Worm (Caenorhabditis elegans) whole organism, L3 larva: Measurements from ENCODE around the gene F54H12.8.

Source experiments
- R02D3.7 ChIP-seq: fragments of 150-350 bp; optimal IDR thresholded peaks from 2 replicates; lab custom pipeline; 2014; ENCODE audit warnings: missing biosample characterization, missing genetic modification characterization
- ZK546.5 ChIP-seq: sonication (generic microtip); optimal IDR thresholded peaks from 2 replicates; lab custom pipeline; 2017; ENCODE audit warnings: missing biosample characterization, missing genetic modification characterization
- ama-1 ChIP-seq: fragments of 150-350 bp; optimal IDR thresholded peaks from 2 replicates; lab custom pipeline; 2018
- ceh-16 ChIP-seq: sonication (generic microtip); optimal IDR thresholded peaks from 2 replicates; lab custom pipeline; 2017; ENCODE audit warnings: missing biosample characterization, missing genetic modification characterization
- ceh-82 ChIP-seq: fragments of 150-350 bp; optimal IDR thresholded peaks from 2 replicates; lab custom pipeline; 2014; ENCODE audit warnings: missing biosample characterization, missing genetic modification characterization
- ceh-9 ChIP-seq: sonication (generic microtip); optimal IDR thresholded peaks from 2 replicates; lab custom pipeline; 2018; ENCODE audit warnings: missing biosample characterization, missing genetic modification characterization
- daf-12 ChIP-seq: fragments of 150-350 bp; optimal IDR thresholded peaks from 2 replicates; lab custom pipeline; 2014; ENCODE audit warnings: missing biosample characterization, missing genetic modification reagents, missing genetic modification characterization
- egl-27 ChIP-seq: sonication (generic microtip); optimal IDR thresholded peaks from 4 replicates; lab custom pipeline; 2017; ENCODE audit warnings: missing biosample characterization, missing genetic modification reagents, missing genetic modification characterization
- egl-5 ChIP-seq: fragments of 150-350 bp; optimal IDR thresholded peaks from 2 replicates; lab custom pipeline; 2017; ENCODE audit warnings: missing biosample characterization, missing genetic modification reagents, missing genetic modification characterization, inconsistent platforms
- elt-1 ChIP-seq: fragments of 150-350 bp; optimal IDR thresholded peaks from 2 replicates; lab custom pipeline; 2014; ENCODE audit warnings: missing biosample characterization, missing genetic modification characterization
- elt-2 ChIP-seq: sonication (generic microtip); optimal IDR thresholded peaks from 2 replicates; lab custom pipeline; 2016; ENCODE audit warnings: missing genetic modification reagents, mild to moderate bottlenecking, missing genetic modification characterization, missing compliant biosample characterization
- elt-3 ChIP-seq, 3 experiments: fragments of 150-350 bp in 1 of 3; sonication (generic microtip) in 2 of 3; optimal IDR thresholded peaks; 2 replicates in 2 of 3; 4 replicates in 1 of 3; lab custom pipeline; 2014 to 2017; ENCODE audit warnings: missing biosample characterization in 3 of 3, missing genetic modification characterization in 3 of 3
- eor-1 ChIP-seq, 2 experiments: fragments of 150-350 bp; optimal IDR thresholded peaks; 2 replicates each; lab custom pipeline; 2014 to 2018; ENCODE audit warnings: missing biosample characterization in 2 of 2, missing genetic modification characterization in 2 of 2
- fkh-10 ChIP-seq: sonication (generic microtip); optimal IDR thresholded peaks from 2 replicates; lab custom pipeline; 2017; ENCODE audit warnings: missing biosample characterization, missing genetic modification reagents, missing genetic modification characterization
- fkh-2 ChIP-seq: fragments of 150-350 bp; optimal IDR thresholded peaks from 2 replicates; lab custom pipeline; 2014; ENCODE audit warnings: missing biosample characterization, missing genetic modification reagents, missing genetic modification characterization
- fos-1 ChIP-seq: fragments of 150-350 bp; optimal IDR thresholded peaks from 2 replicates; lab custom pipeline; 2014; ENCODE audit warnings: missing biosample characterization, missing genetic modification characterization
- hmg-11 ChIP-seq: sonication (generic microtip); optimal IDR thresholded peaks from 2 replicates; lab custom pipeline; 2016; ENCODE audit warnings: missing genetic modification characterization, missing compliant biosample characterization
- jun-1 ChIP-seq: fragments of 150-350 bp; optimal IDR thresholded peaks from 2 replicates; lab custom pipeline; 2014; ENCODE audit warnings: missing biosample characterization, missing genetic modification reagents, missing genetic modification characterization
- lin-39 ChIP-seq: fragments of 150-350 bp; optimal IDR thresholded peaks from 2 replicates; lab custom pipeline; 2018; ENCODE audit warnings: missing biosample characterization, missing genetic modification reagents, missing genetic modification characterization
- lsy-12 ChIP-seq: sonication (generic microtip); optimal IDR thresholded peaks from 2 replicates; lab custom pipeline; 2016; ENCODE audit warnings: mild to moderate bottlenecking, missing genetic modification characterization, missing compliant biosample characterization
- mdl-1 ChIP-seq: fragments of 150-350 bp; optimal IDR thresholded peaks from 2 replicates; lab custom pipeline; 2014; ENCODE audit warnings: missing biosample characterization, missing genetic modification characterization
- mml-1 ChIP-seq: fragments of 150-350 bp; sonication (generic microtip); optimal IDR thresholded peaks from 3 replicates; lab custom pipeline; 2014; ENCODE audit warnings: missing biosample characterization, missing genetic modification characterization
- nhr-11 ChIP-seq: fragments of 150-350 bp; optimal IDR thresholded peaks from 2 replicates; lab custom pipeline; 2014; ENCODE audit warnings: missing biosample characterization, missing genetic modification characterization
- nhr-12 ChIP-seq: fragments of 150-350 bp; optimal IDR thresholded peaks from 2 replicates; lab custom pipeline; 2014; ENCODE audit warnings: missing biosample characterization, missing genetic modification characterization
- nhr-23 ChIP-seq: fragments of 150-350 bp; optimal IDR thresholded peaks from 2 replicates; lab custom pipeline; 2014; ENCODE audit warnings: missing biosample characterization, missing genetic modification reagents, missing genetic modification characterization
- nhr-25 ChIP-seq: sonication (generic microtip); optimal IDR thresholded peaks from 2 replicates; lab custom pipeline; 2017; ENCODE audit warnings: missing biosample characterization, missing genetic modification characterization
- nhr-28 ChIP-seq: fragments of 150-350 bp; optimal IDR thresholded peaks from 2 replicates; lab custom pipeline; 2014; ENCODE audit warnings: missing biosample characterization, missing genetic modification characterization
- nhr-43 ChIP-seq: sonication (generic microtip); optimal IDR thresholded peaks from 2 replicates; lab custom pipeline; 2016; ENCODE audit warnings: mild to moderate bottlenecking, missing genetic modification characterization, missing compliant biosample characterization; ENCODE audit not compliant: poor library complexity, severe bottlenecking
- nhr-67 ChIP-seq: fragments of 150-350 bp; optimal IDR thresholded peaks from 2 replicates; lab custom pipeline; 2014; ENCODE audit warnings: missing biosample characterization, missing genetic modification characterization
- nhr-77 ChIP-seq: fragments of 150-350 bp; optimal IDR thresholded peaks from 2 replicates; lab custom pipeline; 2014; ENCODE audit warnings: missing biosample characterization, missing genetic modification characterization
- pha-4 ChIP-seq: fragments of 150-350 bp; optimal IDR thresholded peaks from 2 replicates; lab custom pipeline; 2014; ENCODE audit warnings: missing biosample characterization, missing genetic modification reagents, missing genetic modification characterization
- pqm-1 ChIP-seq: fragments of 150-350 bp; optimal IDR thresholded peaks from 2 replicates; lab custom pipeline; 2017; ENCODE audit warnings: missing biosample characterization, missing genetic modification characterization, inconsistent platforms
- sea-2 ChIP-seq: fragments of 150-350 bp; sonication (generic microtip); optimal IDR thresholded peaks from 4 replicates; lab custom pipeline; 2014; ENCODE audit warnings: missing biosample characterization, missing genetic modification reagents, missing genetic modification characterization
- skn-1 ChIP-seq: fragments of 150-350 bp; optimal IDR thresholded peaks from 2 replicates; lab custom pipeline; 2014; ENCODE audit warnings: missing biosample characterization, missing genetic modification characterization
- snpc-4 ChIP-seq: fragments of 150-350 bp; optimal IDR thresholded peaks from 2 replicates; lab custom pipeline; 2014; ENCODE audit warnings: missing biosample characterization, missing genetic modification characterization
- tbx-2 ChIP-seq: sonication (generic microtip); optimal IDR thresholded peaks from 2 replicates; lab custom pipeline; 2016; ENCODE audit warnings: mild to moderate bottlenecking, missing genetic modification characterization, missing compliant biosample characterization
- unc-39 ChIP-seq: sonication (generic microtip); optimal IDR thresholded peaks from 4 replicates; lab custom pipeline; 2017; ENCODE audit warnings: missing biosample characterization, missing genetic modification characterization
- unc-62 ChIP-seq: fragments of 150-350 bp; sonication (generic microtip); optimal IDR thresholded peaks from 4 replicates; lab custom pipeline; 2014; ENCODE audit warnings: missing biosample characterization, missing genetic modification reagents, missing genetic modification characterization
- zag-1 ChIP-seq: fragments of 150-350 bp; optimal IDR thresholded peaks from 2 replicates; lab custom pipeline; 2014; ENCODE audit warnings: missing biosample characterization, missing genetic modification characterization
- ztf-11 ChIP-seq: fragments of 150-350 bp; optimal IDR thresholded peaks from 2 replicates; lab custom pipeline; 2014; ENCODE audit warnings: missing biosample characterization, missing genetic modification characterization
- ztf-4 ChIP-seq: fragments of 150-350 bp; optimal IDR thresholded peaks from 2 replicates; lab custom pipeline; 2014; ENCODE audit warnings: missing biosample characterization, missing genetic modification characterization

Gene F54H12.8

DNA sequence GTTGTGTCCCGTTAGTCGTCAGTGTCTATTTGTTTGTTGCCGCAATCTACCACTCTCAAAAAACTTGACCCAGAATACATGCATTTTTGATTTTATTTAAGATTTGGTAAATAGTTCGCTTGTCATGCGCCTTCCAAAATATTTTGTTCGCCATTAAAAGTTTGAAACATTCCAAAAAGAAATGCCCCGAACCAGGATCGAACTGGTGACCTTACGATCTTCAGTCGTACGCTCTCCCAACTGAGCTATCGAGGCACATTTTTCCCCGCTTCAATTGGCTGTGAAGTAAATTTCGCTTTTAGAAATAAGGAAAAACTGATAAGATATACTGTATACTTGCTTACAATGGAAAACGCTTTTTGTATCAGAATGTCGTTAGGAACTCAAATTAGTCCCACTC, 9.3 kb upstream of the F54H12.8 start:
- TF ChIP-seq nhr-23 (tag; lab: Kevin White, UChicago) (no peak), ama-1 (lab: Kevin White, UChicago) (peak; percentile 42), zag-1 (tag; lab: Kevin White, UChicago) (no peak)

DNA sequence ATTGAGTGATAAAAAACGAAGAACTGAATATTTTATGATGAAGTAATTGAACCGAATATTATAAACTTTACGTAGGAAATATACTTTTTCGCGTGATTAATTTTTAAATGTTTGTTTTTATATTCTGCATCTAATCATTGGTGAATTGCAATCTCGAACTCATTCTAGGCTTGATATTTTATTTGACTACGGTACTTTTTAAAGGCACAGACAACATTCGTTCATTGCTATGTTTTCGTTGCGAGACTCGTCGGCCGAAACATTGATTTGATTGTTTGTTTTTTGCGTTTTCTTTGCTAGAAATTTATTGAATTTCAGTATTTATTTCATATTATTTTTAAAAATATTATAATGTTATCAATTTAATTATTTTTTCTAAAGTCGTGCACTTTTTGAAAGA, 8.8 kb upstream of the F54H12.8 start, which contains the start of gene C06G4.4:
Gene C06G4.4, minus strand, starts transcription at position 36 of the 400 bp plus-strand sequence.
- TF ChIP-seq snpc-4 (tag; lab: Kevin White, UChicago) (no peak), eor-1 (tag; optimal IDR thresholded peaks at IDR 0.05; lab: Kevin White, UChicago) (no peak), unc-62 (GFP tag; lab: Kevin White, UChicago) (no peak), lin-39 (tag; lab: Kevin White, UChicago) (no peak), nhr-67 (tag; lab: Kevin White, UChicago) (no peak), egl-27 (no peak), unc-39 (tag; lab: Kevin White, UChicago) (no peak), pqm-1 (tag; lab: Kevin White, UChicago) (no peak), ceh-16 (tag; lab: Kevin White, UChicago) (no peak), fos-1 (tag; lab: Kevin White, UChicago) (no peak)

- no peak for TF ChIP-seq pha-4 (tag; lab: Kevin White, UChicago)
- TF ChIP-seq elt-3 (tag; optimal IDR thresholded peaks at IDR 0.05; lab: Kevin White, UChicago): no peak
- TF ChIP-seq lin-39 (tag; lab: Kevin White, UChicago): no peak
- TF ChIP-seq eor-1 (tag; optimal IDR thresholded peaks at IDR 0.05; lab: Kevin White, UChicago): no peak
- TF ChIP-seq nhr-11: no peak
- no peak for TF ChIP-seq zag-1 (tag; lab: Kevin White, UChicago)
- TF ChIP-seq ama-1 (lab: Kevin White, UChicago): peak; percentile 65
- no peak for TF ChIP-seq nhr-77 (tag; lab: Kevin White, UChicago)
- TF ChIP-seq mml-1 (tag; lab: Kevin White, UChicago): no peak
- no peak for TF ChIP-seq fkh-2 (tag; lab: Kevin White, UChicago)
- no peak for TF ChIP-seq nhr-25 (tag; lab: Kevin White, UChicago)
- no peak for TF ChIP-seq ztf-4 (tag; lab: Kevin White, UChicago)
- TF ChIP-seq egl-5 (tag; lab: Kevin White, UChicago): no peak
- no peak for TF ChIP-seq unc-39 (tag; lab: Kevin White, UChicago)
- no peak for TF ChIP-seq snpc-4 (tag; lab: Kevin White, UChicago)
- no peak for TF ChIP-seq ceh-16 (tag; lab: Kevin White, UChicago)
- no peak for TF ChIP-seq nhr-12 (tag; lab: Kevin White, UChicago)
- TF ChIP-seq pqm-1 (tag; lab: Kevin White, UChicago): no peak
- TF ChIP-seq egl-27: no peak
- no peak for TF ChIP-seq ZK546.5 (tag; lab: Kevin White, UChicago)
- peak; percentile 22 for TF ChIP-seq R02D3.7 (tag; lab: Kevin White, UChicago)
- no peak for TF ChIP-seq ceh-9 (tag; lab: Kevin White, UChicago)
- no peak for TF ChIP-seq ceh-82 (tag; lab: Kevin White, UChicago)
- TF ChIP-seq unc-62 (GFP tag; lab: Kevin White, UChicago): no peak
- no peak for TF ChIP-seq sea-2 (GFP tag; lab: Kevin White, UChicago)
- TF ChIP-seq lsy-12 (tag; lab: Kevin White, UChicago): peak; percentile 14
- no peak for TF ChIP-seq jun-1
- TF ChIP-seq ztf-11 (tag; lab: Kevin White, UChicago): no peak
- no peak for TF ChIP-seq fos-1 (tag; lab: Kevin White, UChicago)
- TF ChIP-seq daf-12 (tag; lab: Kevin White, UChicago): no peak
- TF ChIP-seq mdl-1 (tag; lab: Kevin White, UChicago): no peak
- TF ChIP-seq nhr-28: no peak
- TF ChIP-seq tbx-2 (tag; lab: Kevin White, UChicago): no peak
- no peak for TF ChIP-seq elt-1 (tag; lab: Kevin White, UChicago)
- no peak for TF ChIP-seq hmg-11 (tag; lab: Kevin White, UChicago)
- TF ChIP-seq nhr-67 (tag; lab: Kevin White, UChicago): no peak
- peak; percentile 19 for TF ChIP-seq elt-2 (tag; lab: Kevin White, UChicago)
- no peak for TF ChIP-seq skn-1 (tag; lab: Kevin White, UChicago)
- peak; percentile 28 for TF ChIP-seq nhr-43 (tag; lab: Kevin White, UChicago)
- no peak for TF ChIP-seq fkh-10 (GFP tag; lab: Kevin White, UChicago)
Observed at ce11 chrIII:7977224-7977623, 8.2 kb upstream of the F54H12.8 start.
